Worm (Caenorhabditis elegans) whole organism, early embryonic: ENCODE results near the gene ZK742.6.

Experiments used
- B0310.2 ChIP-seq: sonication (generic microtip); optimal IDR thresholded peaks from 2 replicates; lab custom pipeline; 2016; ENCODE audit warnings: mild to moderate bottlenecking, missing genetic modification characterization, missing compliant biosample characterization
- ceh-36 ChIP-seq: sonication (generic microtip); optimal IDR thresholded peaks from 2 replicates; lab custom pipeline; 2016; ENCODE audit warnings: missing genetic modification characterization, inconsistent platforms, missing compliant biosample characterization
- tra-4 ChIP-seq: sonication (generic microtip); optimal IDR thresholded peaks from 2 replicates; lab custom pipeline; 2017; ENCODE audit warnings: missing genetic modification characterization, missing compliant biosample characterization

DNA sequence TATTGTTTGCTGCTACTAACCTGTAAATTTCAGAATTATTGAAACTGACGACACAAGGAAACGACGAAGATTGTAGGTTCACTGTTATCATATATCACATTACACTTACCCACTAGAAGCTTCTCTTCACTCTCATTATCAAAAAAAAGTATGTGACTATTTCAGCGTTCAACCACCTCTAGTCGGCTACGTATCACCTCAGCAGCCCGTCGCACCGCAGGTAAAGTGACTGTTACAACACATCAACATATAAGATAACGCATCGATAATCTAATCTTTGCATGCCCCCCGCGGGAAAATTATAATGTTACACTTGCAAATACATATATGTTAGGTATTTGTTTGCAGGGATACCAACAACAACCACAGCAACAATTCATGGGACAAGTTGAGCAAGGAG, 28.1 kb downstream of the ZK742.6 start:
- TF ChIP-seq tra-4 (tag; lab: Kevin White, UChicago): no peak
- no peak for TF ChIP-seq ceh-36
- no peak for TF ChIP-seq B0310.2 (tag; lab: Kevin White, UChicago)
